Fruit fly (Drosophila melanogaster): ENCODE measurements around the gene CG32281.

CG32281 gene

dm6 chr3L:3192333-3192894, 23.2 kb downstream of the CG32281 start, which contains the start of gene CG14965:
Gene CG14965 (minus strand): TSS chr3L:3192491.
- TF ChIP-seq brk (GFP tag; optimal IDR thresholded peaks at IDR 0.05) = no peak
- no peak for TF ChIP-seq woc (GFP tag; optimal IDR thresholded peaks at IDR 0.05)
- peak; percentile 8 for TF ChIP-seq Jra (GFP tag; optimal IDR thresholded peaks at IDR 0.05)
- no peak for TF ChIP-seq rgr (GFP tag; optimal IDR thresholded peaks at IDR 0.05)
- TF ChIP-seq Hr83 (GFP tag; optimal IDR thresholded peaks at IDR 0.05; ENCODE audit: poor library complexity, severe bottlenecking) = peak; percentile 76

DNA sequence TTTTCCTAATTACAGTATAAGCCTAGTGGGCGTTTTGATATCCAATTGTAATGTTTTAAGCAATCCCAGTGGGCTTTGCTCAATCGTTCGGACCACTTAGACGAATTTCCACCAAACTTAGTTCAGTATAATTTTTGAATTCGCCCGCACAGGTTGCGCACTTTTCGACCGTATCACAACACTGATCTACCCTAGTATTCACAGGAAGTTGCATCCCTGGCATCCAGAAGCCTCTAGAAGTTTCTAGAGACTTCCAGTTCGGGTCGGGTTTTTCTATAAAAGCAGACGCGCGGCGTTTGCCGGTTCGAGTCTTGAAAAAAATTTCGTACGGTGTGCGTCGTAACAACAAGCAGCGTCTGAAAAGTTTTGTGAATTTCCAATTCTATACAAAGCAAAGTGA, 23.7 kb downstream of the CG32281 start, which contains the start of gene Hsp83:
TSS of gene Hsp83 (plus strand) at position 58 of the 400 bp plus-strand sequence.
- TF ChIP-seq br (GFP tag; optimal IDR thresholded peaks at IDR 0.05) (peak; percentile 98), CG32264 (GFP tag; optimal IDR thresholded peaks at IDR 0.05) (peak; percentile 86), h (GFP tag; optimal IDR thresholded peaks at IDR 0.05) (peak; percentile 96), rgr (GFP tag; optimal IDR thresholded peaks at IDR 0.05) (peak; percentile 98), Mio (GFP tag; optimal IDR thresholded peaks at IDR 0.05) (peak; percentile 57), Abd-B (GFP tag; optimal IDR thresholded peaks at IDR 0.05) (no peak), woc (GFP tag; optimal IDR thresholded peaks at IDR 0.05) (peak; percentile 65), Hnf4 (GFP tag; optimal IDR thresholded peaks at IDR 0.05) (peak; percentile 92), Dfd (GFP tag; optimal IDR thresholded peaks at IDR 0.05) (no peak), dmrt93B (GFP tag; optimal IDR thresholded peaks at IDR 0.05) (peak; percentile 90), sv (GFP tag; optimal IDR thresholded peaks at IDR 0.05) (peak; percentile 85), Vsx2 (GFP tag; optimal IDR thresholded peaks at IDR 0.05; ENCODE audit: partially characterized antibody) (no peak), GATAd (GFP tag; optimal IDR thresholded peaks at IDR 0.05) (no peak), foxo (GFP tag; optimal IDR thresholded peaks at IDR 0.05) (peak; percentile 87 to 93), Myc (optimal IDR thresholded peaks at IDR 0.05) (no peak), dsf (GFP tag; optimal IDR thresholded peaks at IDR 0.05; ENCODE audit: borderline replicate concordance) (peak; percentile 78), HLH106 (tag; optimal IDR thresholded peaks at IDR 0.05) (peak; percentile 87), Hr78 (GFP tag; optimal IDR thresholded peaks at IDR 0.05) (no peak), jim (GFP tag; optimal IDR thresholded peaks at IDR 0.05) (no peak), dl (GFP tag; optimal IDR thresholded peaks at IDR 0.05; ENCODE audit: insufficient read depth in 1 of 2, partially characterized antibody in 2 of 2) (no peak), OdsH (GFP tag; optimal IDR thresholded peaks at IDR 0.05) (peak; percentile 94), Jra (GFP tag; optimal IDR thresholded peaks at IDR 0.05) (peak; percentile 68), N (GFP tag; optimal IDR thresholded peaks at IDR 0.05) (no peak), brk (GFP tag; optimal IDR thresholded peaks at IDR 0.05) (peak; percentile 90), Rel (GFP tag; optimal IDR thresholded peaks at IDR 0.05) (peak; percentile 81), Rel (tag; optimal IDR thresholded peaks at IDR 0.05) (peak; percentile 88), sage (GFP tag; optimal IDR thresholded peaks at IDR 0.05) (peak; percentile 95), ey (GFP tag; optimal IDR thresholded peaks at IDR 0.05) (peak; percentile 80), fru (GFP tag; optimal IDR thresholded peaks at IDR 0.05) (peak; percentile 95), CG9705 (GFP tag; optimal IDR thresholded peaks at IDR 0.05) (peak; percentile 94), tai (GFP tag; optimal IDR thresholded peaks at IDR 0.05) (no peak), psq (GFP tag; optimal IDR thresholded peaks at IDR 0.05) (peak; percentile 80), CrebA (GFP tag; optimal IDR thresholded peaks at IDR 0.05; ENCODE audit: borderline replicate concordance) (no peak), pan (optimal IDR thresholded peaks at IDR 0.05) (no peak), usp (GFP tag; optimal IDR thresholded peaks at IDR 0.05) (no peak), Sp1 (GFP tag; optimal IDR thresholded peaks at IDR 0.05) (peak; percentile 98), Hr83 (GFP tag; optimal IDR thresholded peaks at IDR 0.05; ENCODE audit: poor library complexity, severe bottlenecking) (peak; percentile 99), lola (GFP tag; optimal IDR thresholded peaks at IDR 0.05) (no peak), Dif (GFP tag; optimal IDR thresholded peaks at IDR 0.05; ENCODE audit: partially characterized antibody) (peak; percentile 27)

- TF ChIP-seq Dif (GFP tag; optimal IDR thresholded peaks at IDR 0.05; ENCODE audit: partially characterized antibody) (no peak), jim (GFP tag; optimal IDR thresholded peaks at IDR 0.05) (no peak), rgr (GFP tag; optimal IDR thresholded peaks at IDR 0.05) (peak; percentile 97), fru (GFP tag; optimal IDR thresholded peaks at IDR 0.05) (peak; percentile 93), br (GFP tag; optimal IDR thresholded peaks at IDR 0.05) (peak; percentile 92), HLH106 (tag; optimal IDR thresholded peaks at IDR 0.05) (peak; percentile 94), sage (GFP tag; optimal IDR thresholded peaks at IDR 0.05) (peak; percentile 95), psq (GFP tag; optimal IDR thresholded peaks at IDR 0.05) (peak; percentile 95), CG9705 (GFP tag; optimal IDR thresholded peaks at IDR 0.05) (peak; percentile 25), h (GFP tag; optimal IDR thresholded peaks at IDR 0.05) (peak; percentile 97), foxo (GFP tag; optimal IDR thresholded peaks at IDR 0.05) (peak; percentile 55 to 97), usp (GFP tag; optimal IDR thresholded peaks at IDR 0.05) (no peak), Jra (GFP tag; optimal IDR thresholded peaks at IDR 0.05) (peak; percentile 85), sv (GFP tag; optimal IDR thresholded peaks at IDR 0.05) (peak; percentile 67), dsf (GFP tag; optimal IDR thresholded peaks at IDR 0.05; ENCODE audit: borderline replicate concordance) (peak; percentile 54), N (GFP tag; optimal IDR thresholded peaks at IDR 0.05) (no peak), pan (optimal IDR thresholded peaks at IDR 0.05) (no peak), Myc (optimal IDR thresholded peaks at IDR 0.05) (no peak), ey (GFP tag; optimal IDR thresholded peaks at IDR 0.05) (peak; percentile 88), Dfd (GFP tag; optimal IDR thresholded peaks at IDR 0.05) (no peak), CrebA (GFP tag; optimal IDR thresholded peaks at IDR 0.05; ENCODE audit: borderline replicate concordance) (no peak), Abd-B (GFP tag; optimal IDR thresholded peaks at IDR 0.05) (no peak), OdsH (GFP tag; optimal IDR thresholded peaks at IDR 0.05) (peak; percentile 97), GATAd (GFP tag; optimal IDR thresholded peaks at IDR 0.05) (peak; percentile 84), dmrt93B (GFP tag; optimal IDR thresholded peaks at IDR 0.05) (peak; percentile 84), Hnf4 (GFP tag; optimal IDR thresholded peaks at IDR 0.05) (peak; percentile 90), Sp1 (GFP tag; optimal IDR thresholded peaks at IDR 0.05) (peak; percentile 95), CG32264 (GFP tag; optimal IDR thresholded peaks at IDR 0.05) (peak; percentile 87), Hr78 (GFP tag; optimal IDR thresholded peaks at IDR 0.05) (no peak), woc (GFP tag; optimal IDR thresholded peaks at IDR 0.05) (peak; percentile 85), tai (GFP tag; optimal IDR thresholded peaks at IDR 0.05) (no peak), Hr83 (GFP tag; optimal IDR thresholded peaks at IDR 0.05; ENCODE audit: poor library complexity, severe bottlenecking) (peak; percentile 68), dl (GFP tag; optimal IDR thresholded peaks at IDR 0.05; ENCODE audit: insufficient read depth in 1 of 2, partially characterized antibody in 2 of 2) (no peak), lola (GFP tag; optimal IDR thresholded peaks at IDR 0.05) (no peak), brk (GFP tag; optimal IDR thresholded peaks at IDR 0.05) (peak; percentile 93)
These were observed 24.9 kb downstream of the CG32281 start for dm6 chr3L:3194059-3194458.

Measured in whole organism, wandering third instar larva.